Fruit fly (Drosophila melanogaster) whole organism, embryonic: ENCODE measurements around the gene kud.
A peak's percentile ranks its signal among the peaks of the same experiment; 100 is the strongest.

Experiments used
- Ada2b ChIP-seq: fragments of 200-800 bp; sonication (Bioruptor generic); IDR thresholded peaks from 2 replicates; pipeline ENCODE4 v1.3.6; 2022; ENCODE audit warnings: missing biosample characterization, missing genetic modification characterization
- B-H1 ChIP-seq: fragments of 200-800 bp; sonication (Bioruptor generic); IDR thresholded peaks from 3 replicates; pipeline ENCODE4 v1.3.6; 2022; ENCODE audit warnings: missing biosample characterization, missing genetic modification characterization
- Bdp1 ChIP-seq: fragments of 200-800 bp; sonication (Bioruptor generic); optimal IDR thresholded peaks from 3 replicates; lab custom pipeline; 2016; ENCODE audit warnings: missing biosample characterization, missing genetic modification characterization
- Blimp-1 ChIP-seq: fragments of 200-800 bp; sonication (Bioruptor generic); optimal IDR thresholded peaks from 3 replicates; lab custom pipeline; 2018; ENCODE audit warnings: missing biosample characterization, missing genetic modification characterization, mild to moderate bottlenecking, moderate library complexity, missing genetic modification reagents
- C15 ChIP-seq: fragments of 200-800 bp; sonication (Bioruptor generic); IDR thresholded peaks from 3 replicates; pipeline ENCODE4 v1.3.6; 2022; ENCODE audit warnings: missing biosample characterization, missing genetic modification characterization
- CG10565 ChIP-seq: fragments of 200-800 bp; sonication (Bioruptor generic); optimal IDR thresholded peaks from 3 replicates; lab custom pipeline; 2016; ENCODE audit warnings: missing biosample characterization, mild to moderate bottlenecking, missing genetic modification characterization
- CG11723 ChIP-seq: fragments of 200-800 bp; sonication (Bioruptor generic); optimal IDR thresholded peaks from 2 replicates; lab custom pipeline; 2017; ENCODE audit warnings: missing biosample characterization, mild to moderate bottlenecking, missing genetic modification characterization
- CG12071 ChIP-seq: fragments of 200-800 bp; sonication (Bioruptor generic); optimal IDR thresholded peaks from 3 replicates; lab custom pipeline; 2018; ENCODE audit warnings: missing biosample characterization, mild to moderate bottlenecking, missing genetic modification characterization
- CG12219 ChIP-seq: fragments of 200-800 bp; sonication (Bioruptor generic); optimal IDR thresholded peaks from 3 replicates; lab custom pipeline; 2018; ENCODE audit warnings: missing biosample characterization, mild to moderate bottlenecking, missing genetic modification characterization
- CG12942 ChIP-seq: fragments of 200-800 bp; sonication (Bioruptor generic); optimal IDR thresholded peaks from 3 replicates; lab custom pipeline; 2016; ENCODE audit warnings: missing biosample characterization, missing genetic modification characterization
- CG13287 ChIP-seq: fragments of 200-800 bp; sonication (Bioruptor generic); IDR thresholded peaks from 2 replicates; pipeline ENCODE4 v1.3.6; 2022; ENCODE audit warnings: missing biosample characterization, missing genetic modification characterization; ENCODE audit not compliant: partially characterized antibody
- CG14860 ChIP-seq: fragments of 200-800 bp; sonication (Bioruptor generic); IDR thresholded peaks from 3 replicates; pipeline ENCODE4 v1.3.6; 2022; ENCODE audit warnings: missing biosample characterization, missing genetic modification characterization; ENCODE audit not compliant: partially characterized antibody
- CG16779 ChIP-seq: fragments of 200-800 bp; sonication (Bioruptor generic); IDR thresholded peaks from 2 replicates; pipeline ENCODE4 v1.3.6; 2022; ENCODE audit warnings: missing biosample characterization, missing genetic modification characterization
- CG17568 ChIP-seq: fragments of 200-800 bp; sonication (Bioruptor generic); optimal IDR thresholded peaks from 2 replicates; lab custom pipeline; 2018; ENCODE audit warnings: missing biosample characterization, mild to moderate bottlenecking, missing genetic modification characterization, moderate library complexity
- CG17802 ChIP-seq: fragments of 200-800 bp; sonication (Bioruptor generic); optimal IDR thresholded peaks from 2 replicates; lab custom pipeline; 2018; ENCODE audit warnings: missing biosample characterization, mild to moderate bottlenecking, missing genetic modification characterization, moderate library complexity
- CG18764 ChIP-seq: fragments of 200-800 bp; sonication (Bioruptor generic); optimal IDR thresholded peaks from 3 replicates; lab custom pipeline; 2016; ENCODE audit warnings: missing biosample characterization, missing genetic modification characterization
- CG2202 ChIP-seq: fragments of 200-800 bp; sonication (Bioruptor generic); optimal IDR thresholded peaks from 2 replicates; lab custom pipeline; 2018; ENCODE audit warnings: missing biosample characterization, mild to moderate bottlenecking, missing genetic modification characterization
- CG3281 ChIP-seq: fragments of 200-800 bp; sonication (Bioruptor generic); optimal IDR thresholded peaks from 3 replicates; lab custom pipeline; 2017; ENCODE audit warnings: missing biosample characterization, mild to moderate bottlenecking, missing genetic modification characterization
- CG4854 ChIP-seq: fragments of 200-800 bp; sonication (Bioruptor generic); optimal IDR thresholded peaks from 2 replicates; lab custom pipeline; 2016; ENCODE audit warnings: missing biosample characterization, missing genetic modification characterization, inconsistent platforms
- CG6175 ChIP-seq: fragments of 200-800 bp; sonication (Bioruptor generic); IDR thresholded peaks from 3 replicates; pipeline ENCODE4 v1.3.6; 2022; ENCODE audit warnings: missing biosample characterization, missing genetic modification characterization
- CG6654 ChIP-seq: fragments of 200-800 bp; sonication (Bioruptor generic); optimal IDR thresholded peaks from 2 replicates; lab custom pipeline; 2017; ENCODE audit warnings: missing biosample characterization, mild to moderate bottlenecking, missing genetic modification characterization
- CG6813 ChIP-seq: fragments of 200-800 bp; sonication (Bioruptor generic); optimal IDR thresholded peaks from 2 replicates; lab custom pipeline; 2017; ENCODE audit warnings: missing biosample characterization, missing genetic modification characterization, mild to moderate bottlenecking, moderate library complexity, missing genetic modification reagents
- CG6854 ChIP-seq: fragments of 200-800 bp; sonication (Bioruptor generic); optimal IDR thresholded peaks from 3 replicates; lab custom pipeline; 2017; ENCODE audit warnings: missing biosample characterization, mild to moderate bottlenecking, missing genetic modification characterization
- CG8281 ChIP-seq: fragments of 200-800 bp; sonication (Bioruptor generic); optimal IDR thresholded peaks from 2 replicates; lab custom pipeline; 2018; ENCODE audit warnings: missing biosample characterization, mild to moderate bottlenecking, missing genetic modification characterization, moderate library complexity
- CG8359 ChIP-seq: fragments of 200-800 bp; sonication (Bioruptor generic); optimal IDR thresholded peaks from 2 replicates; lab custom pipeline; 2017; ENCODE audit warnings: missing biosample characterization, mild to moderate bottlenecking, missing genetic modification characterization, borderline replicate concordance
- Camta ChIP-seq: fragments of 200-800 bp; sonication (Bioruptor generic); optimal IDR thresholded peaks from 2 replicates; lab custom pipeline; 2016; ENCODE audit warnings: missing biosample characterization, missing genetic modification characterization
- Fer3 ChIP-seq: fragments of 200-800 bp; sonication (Bioruptor generic); optimal IDR thresholded peaks from 2 replicates; lab custom pipeline; 2018; ENCODE audit warnings: missing biosample characterization, mild to moderate bottlenecking, missing genetic modification characterization, moderate library complexity
- Hr39 ChIP-seq: fragments of >200 bp; optimal IDR thresholded peaks from 2 replicates; lab custom pipeline; 2017
- Ptx1 ChIP-seq: fragments of 200-800 bp; sonication (Bioruptor generic); IDR thresholded peaks from 2 replicates; pipeline ENCODE4 v1.3.6; 2022; ENCODE audit warnings: missing biosample characterization, missing genetic modification characterization
- Six4 ChIP-seq: fragments of 200-800 bp; sonication (Bioruptor generic); optimal IDR thresholded peaks from 2 replicates; lab custom pipeline; 2016; ENCODE audit warnings: missing biosample characterization, missing genetic modification characterization
- Usf ChIP-seq: fragments of 200-800 bp; sonication (Bioruptor generic); optimal IDR thresholded peaks from 2 replicates; lab custom pipeline; 2017; ENCODE audit warnings: missing genotype, missing biosample characterization, missing genetic modification characterization
- bcd ChIP-seq: fragments of 200-800 bp; sonication (Bioruptor generic); optimal IDR thresholded peaks from 2 replicates; lab custom pipeline; 2017; ENCODE audit warnings: missing biosample characterization, mild to moderate bottlenecking, missing genetic modification characterization
- bigmax ChIP-seq: fragments of 200-800 bp; sonication (Bioruptor generic); optimal IDR thresholded peaks from 2 replicates; lab custom pipeline; 2018; ENCODE audit warnings: missing biosample characterization, mild to moderate bottlenecking, missing genetic modification characterization
- ci ChIP-seq: fragments of 200-800 bp; sonication (Bioruptor generic); IDR thresholded peaks from 3 replicates; pipeline ENCODE4 v1.3.6; 2022; ENCODE audit warnings: missing biosample characterization, missing genetic modification characterization
- dati ChIP-seq: fragments of 200-800 bp; sonication (Bioruptor generic); IDR thresholded peaks from 2 replicates; pipeline ENCODE4 v1.3.6; 2022; ENCODE audit warnings: missing biosample characterization, missing genetic modification characterization
- disco-r ChIP-seq: fragments of 200-800 bp; sonication (Bioruptor generic); optimal IDR thresholded peaks from 2 replicates; lab custom pipeline; 2016; ENCODE audit warnings: missing biosample characterization, missing genetic modification characterization
- dmrt99B ChIP-seq: fragments of 200-800 bp; sonication (Bioruptor generic); optimal IDR thresholded peaks from 2 replicates; lab custom pipeline; 2018; ENCODE audit warnings: missing biosample characterization, mild to moderate bottlenecking, missing genetic modification characterization, moderate library complexity
- dysf ChIP-seq: fragments of 200-800 bp; sonication (Bioruptor generic); IDR thresholded peaks from 3 replicates; pipeline ENCODE4 v1.3.6; 2022; ENCODE audit warnings: missing biosample characterization, missing genetic modification characterization
- grn ChIP-seq: fragments of 200-800 bp; sonication (Bioruptor generic); optimal IDR thresholded peaks from 3 replicates; lab custom pipeline; 2017; ENCODE audit warnings: missing biosample characterization, missing genetic modification characterization
- gro ChIP-seq: fragments of 200-800 bp; sonication (Bioruptor generic); optimal IDR thresholded peaks from 2 replicates; lab custom pipeline; 2016; ENCODE audit warnings: missing biosample characterization, missing genetic modification characterization
- lilli ChIP-seq: fragments of 200-800 bp; sonication (Bioruptor generic); optimal IDR thresholded peaks from 3 replicates; lab custom pipeline; 2016; ENCODE audit warnings: missing biosample characterization, missing genetic modification characterization
- nerfin-2 ChIP-seq: fragments of 200-800 bp; sonication (Bioruptor generic); IDR thresholded peaks from 2 replicates; pipeline ENCODE4 v1.3.6; 2022; ENCODE audit warnings: missing biosample characterization, missing genetic modification characterization; ENCODE audit not compliant: partially characterized antibody
- nom ChIP-seq: fragments of 200-800 bp; sonication (Bioruptor generic); optimal IDR thresholded peaks from 2 replicates; lab custom pipeline; 2017; ENCODE audit warnings: missing biosample characterization, missing genetic modification characterization, mild to moderate bottlenecking, moderate library complexity, missing genetic modification reagents
- p53 ChIP-seq: fragments of 200-800 bp; sonication (Bioruptor generic); optimal IDR thresholded peaks from 2 replicates; lab custom pipeline; 2016; ENCODE audit warnings: missing biosample characterization, missing genetic modification characterization
- pb ChIP-seq: fragments of 200-800 bp; sonication (Bioruptor generic); optimal IDR thresholded peaks from 3 replicates; lab custom pipeline; 2016; ENCODE audit warnings: missing biosample characterization, missing genetic modification characterization
- row ChIP-seq: fragments of 200-800 bp; sonication (Bioruptor generic); IDR thresholded peaks from 3 replicates; pipeline ENCODE4 v1.3.6; 2022; ENCODE audit warnings: missing biosample characterization, missing genetic modification characterization
- schlank ChIP-seq: fragments of 200-800 bp; sonication (Bioruptor generic); optimal IDR thresholded peaks from 2 replicates; lab custom pipeline; 2018; ENCODE audit warnings: missing biosample characterization, mild to moderate bottlenecking, missing genetic modification characterization
- sqz ChIP-seq: fragments of 200-800 bp; sonication (Bioruptor generic); optimal IDR thresholded peaks from 3 replicates; lab custom pipeline; 2018; ENCODE audit warnings: missing biosample characterization, mild to moderate bottlenecking, missing genetic modification characterization
- twi ChIP-seq: fragments of 200-800 bp; optimal IDR thresholded peaks from 2 replicates; lab custom pipeline; 2019; ENCODE audit warnings: missing biosample characterization, mild to moderate bottlenecking, missing genetic modification characterization, moderate library complexity
- zen2 ChIP-seq: fragments of 200-800 bp; sonication (Bioruptor generic); IDR thresholded peaks from 3 replicates; pipeline ENCODE4 v1.3.6; 2022; ENCODE audit warnings: missing biosample characterization, missing genetic modification characterization; ENCODE audit not compliant: partially characterized antibody

The kud gene

dm6 chr3L:16806823-16807325 is 37.9 kb downstream of the kud start (continued):
- no peak for TF ChIP-seq disco-r
- no peak for TF ChIP-seq CG13287 (GFP tag; lab: Robert Waterston, UW)
- TF ChIP-seq CG11723 (GFP tag; lab: Kevin White, UChicago): peak; percentile 42
- TF ChIP-seq grn (GFP tag; lab: Kevin White, UChicago): no peak
- TF ChIP-seq lilli (GFP tag; lab: Kevin White, UChicago): peak; percentile 3
- peak; percentile 32; the same call in 1 of the 2 replicates for TF ChIP-seq Ptx1
- TF ChIP-seq CG3281: peak; percentile 85
- TF ChIP-seq CG6813: peak; percentile 67
- TF ChIP-seq nerfin-2 (GFP tag; lab: Robert Waterston, UW): no peak
- TF ChIP-seq CG16779: 0 out of 2 replicates have a peak, but pooled peaks have one; percentile 25
- no peak for TF ChIP-seq pb (GFP tag; lab: Kevin White, UChicago)
- TF ChIP-seq CG14860 (GFP tag; lab: Robert Waterston, UW): no peak
- peak; percentile 77 for TF ChIP-seq dmrt99B (tag; lab: Kevin White, UChicago)
- no peak for TF ChIP-seq Camta (GFP tag; lab: Kevin White, UChicago)
- no peak for TF ChIP-seq CG6175 (GFP tag; lab: Robert Waterston, UW)
- no peak for TF ChIP-seq C15
- TF ChIP-seq gro (GFP tag; lab: Kevin White, UChicago): no peak
- peak; percentile 71 for TF ChIP-seq dysf (GFP tag; lab: Robert Waterston, UW)
- TF ChIP-seq CG12071 (GFP tag; lab: Kevin White, UChicago): peak; percentile 23
- TF ChIP-seq B-H1 (GFP tag; lab: Robert Waterston, UW): peak; percentile 33; the same call in 2 of the 3 replicates
- no peak for TF ChIP-seq CG17802
- TF ChIP-seq row (GFP tag; lab: Robert Waterston, UW): peak; percentile 70
- TF ChIP-seq Bdp1 (GFP tag; lab: Kevin White, UChicago): no peak
- TF ChIP-seq CG6854 (GFP tag; lab: Kevin White, UChicago): peak; percentile 63
- peak; percentile 70 for TF ChIP-seq nom
- TF ChIP-seq schlank: peak; percentile 13
- TF ChIP-seq CG18764 (GFP tag; lab: Kevin White, UChicago): peak; percentile 43
- TF ChIP-seq bigmax (GFP tag; lab: Kevin White, UChicago): no peak
- peak; percentile 69 for TF ChIP-seq bcd (GFP tag; lab: Kevin White, UChicago)
- peak; percentile 5 for TF ChIP-seq CG17568 (GFP tag; lab: Kevin White, UChicago)
- TF ChIP-seq dati (GFP tag; lab: Robert Waterston, UW): 0 out of 2 replicates have a peak, but pooled peaks have one; percentile 21
- peak; percentile 47 for TF ChIP-seq CG6654
- TF ChIP-seq CG2202: no peak
- no peak for TF ChIP-seq zen2 (GFP tag; lab: Robert Waterston, UW)
- TF ChIP-seq Usf (GFP tag; lab: Kevin White, UChicago): peak; percentile 49
- TF ChIP-seq CG12219 (GFP tag; lab: Kevin White, UChicago): peak; percentile 24
- no peak for TF ChIP-seq CG10565 (GFP tag; lab: Kevin White, UChicago)
- TF ChIP-seq ci (GFP tag; lab: Robert Waterston, UW): peak; percentile 54; the same call in 2 of the 3 replicates
- TF ChIP-seq Fer3: peak; percentile 65
- TF ChIP-seq twi: peak; percentile 25
- peak; percentile 34 for TF ChIP-seq sqz (GFP tag; lab: Kevin White, UChicago)
- no peak for TF ChIP-seq CG4854 (GFP tag; lab: Kevin White, UChicago)
- TF ChIP-seq Ada2b: peak; percentile 54
- peak; percentile 23 for TF ChIP-seq CG8281 (tag; lab: Kevin White, UChicago)
- TF ChIP-seq Hr39 (lab: Kevin White, UChicago): no peak
- peak; percentile 57 for TF ChIP-seq Blimp-1 (GFP tag; lab: Kevin White, UChicago)
- peak; percentile 2 for TF ChIP-seq CG8359
- TF ChIP-seq CG12942: no peak
- TF ChIP-seq Six4 (GFP tag; lab: Kevin White, UChicago): peak; percentile 30
- TF ChIP-seq p53 (GFP tag; lab: Kevin White, UChicago): no peak
